Worm (Caenorhabditis elegans) whole organism, L4/young adult: ENCODE data around the gene Y116A8C.37.
A peak's percentile ranks its signal among the peaks of the same experiment; 100 is the strongest.

ENCODE experiments used
- W03F9.2 ChIP-seq: fragments of 150-350 bp; optimal IDR thresholded peaks from 2 replicates; lab custom pipeline; 2014; ENCODE audit warnings: missing biosample characterization, missing genetic modification characterization
- dao-5 ChIP-seq: sonication (generic microtip); optimal IDR thresholded peaks from 2 replicates; lab custom pipeline; 2016; ENCODE audit warnings: missing genotype, missing genetic modification characterization, moderate library complexity, missing compliant biosample characterization
- him-1 ChIP-seq: sonication (generic microtip); optimal IDR thresholded peaks from 2 replicates; lab custom pipeline; 2016; ENCODE audit warnings: missing genotype, missing genetic modification reagents, missing genetic modification characterization, missing compliant biosample characterization

The Y116A8C.37 gene

ce11 chrIV:17104157-17104872 is 26.6 kb downstream of the Y116A8C.37 start:
- no peak for TF ChIP-seq him-1 (tag; lab: Kevin White, UChicago)
- no peak for TF ChIP-seq dao-5

- TF ChIP-seq W03F9.2 (tag; lab: Kevin White, UChicago) (no peak), him-1 (tag; lab: Kevin White, UChicago) (no peak), dao-5 (no peak)
Measured at ce11 chrIV:17103615-17104014, 27.3 kb downstream of the Y116A8C.37 start, which contains the start of gene Y116A8C.30. Y116A8C.30 (minus strand) TSS chrIV:17103715.

- TF ChIP-seq W03F9.2 (tag; lab: Kevin White, UChicago) (no peak), him-1 (tag; lab: Kevin White, UChicago) (no peak), dao-5 (no peak)
Measured at ce11 chrIV:17103116-17103515, 27.8 kb downstream of the Y116A8C.37 start.

DNA sequence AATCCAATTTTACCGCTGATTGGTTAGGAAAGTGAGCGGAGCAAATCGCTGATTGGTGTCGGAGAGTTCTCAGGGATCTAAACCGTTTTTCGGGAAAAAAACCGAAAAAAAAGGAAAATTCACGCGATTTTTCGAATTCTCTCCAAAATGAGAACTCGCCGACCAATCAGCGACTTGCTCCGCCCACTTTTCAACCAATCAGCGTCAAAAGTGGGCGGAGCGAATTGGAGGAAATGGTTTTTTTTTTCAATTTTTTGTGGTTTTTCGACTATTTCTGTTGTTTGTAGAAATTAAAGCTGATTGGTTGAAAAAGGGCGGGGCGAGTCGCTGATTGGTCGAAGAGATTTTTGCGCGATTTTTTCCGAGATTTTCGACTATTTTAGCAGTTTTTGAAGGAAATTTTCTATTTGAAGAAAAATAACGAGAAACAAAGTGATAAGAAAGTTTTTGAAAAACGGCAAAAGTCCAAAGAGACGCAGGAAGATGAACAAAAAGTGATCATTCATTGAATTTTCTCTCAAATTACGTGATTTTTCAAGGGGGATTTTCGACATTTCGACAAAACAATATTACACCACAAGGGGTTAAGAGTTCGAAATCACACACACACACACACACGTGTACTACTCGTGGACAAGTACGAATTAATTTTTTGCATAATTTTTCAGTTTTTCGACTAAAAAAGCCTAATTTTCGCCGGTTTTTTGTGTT is 30.2 kb downstream of the Y116A8C.37 start:
- TF ChIP-seq W03F9.2 (tag; lab: Kevin White, UChicago) (no peak), him-1 (tag; lab: Kevin White, UChicago) (no peak), dao-5 (no peak)

DNA sequence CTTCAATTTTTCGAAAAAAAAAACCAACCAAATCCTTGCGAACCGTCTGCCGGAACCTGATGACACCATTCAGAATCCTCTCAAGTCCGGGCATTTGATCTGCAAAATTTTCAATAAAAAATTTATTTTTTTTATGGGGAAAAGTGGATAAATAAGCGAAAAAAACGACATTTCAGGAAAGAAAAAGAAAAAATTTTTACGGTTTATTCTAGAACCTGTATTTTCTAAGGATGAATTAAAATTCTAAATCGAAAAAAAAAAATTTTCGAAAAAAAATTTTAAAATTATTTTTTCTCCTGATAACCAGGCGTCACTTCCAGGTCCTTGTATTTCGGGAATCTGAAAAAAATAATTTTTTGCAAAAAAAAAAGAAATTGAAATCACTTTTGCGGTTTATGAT is 30.8 kb downstream of the Y116A8C.37 start, which contains the start of gene bca-2:
TSS of gene bca-2 (minus strand) at position 101 of the 400 bp plus-strand sequence.
- TF ChIP-seq dao-5 (no peak), him-1 (tag; lab: Kevin White, UChicago) (no peak), W03F9.2 (tag; lab: Kevin White, UChicago) (no peak)

ce11 chrIV:17099113-17099512 is 31.8 kb downstream of the Y116A8C.37 start:
- TF ChIP-seq him-1 (tag; lab: Kevin White, UChicago) (no peak), W03F9.2 (tag; lab: Kevin White, UChicago) (no peak), dao-5 (no peak)

DNA sequence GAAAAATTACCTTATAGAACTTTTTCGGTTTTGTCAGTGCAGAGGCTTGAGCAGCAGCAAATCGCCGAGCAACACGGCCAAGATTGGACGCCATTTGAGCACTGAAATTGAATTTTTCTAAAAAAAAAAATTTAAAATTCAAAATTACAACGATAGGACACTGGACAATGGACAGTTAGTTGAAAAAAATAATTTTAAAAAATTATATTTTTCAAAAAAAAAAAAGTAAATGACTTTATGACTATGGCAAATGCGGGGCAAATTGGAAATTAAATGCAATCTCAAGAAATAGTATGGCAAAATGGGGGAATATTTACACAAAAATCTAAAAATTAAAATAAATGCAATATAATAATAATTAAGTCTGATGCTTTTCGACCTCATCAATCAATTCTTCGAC is 34.8 kb downstream of the Y116A8C.37 start, which contains the start of gene Y116A8C.27:
TSS of gene Y116A8C.27 (minus strand) at position 101 of the 400 bp plus-strand sequence.
- TF ChIP-seq dao-5 (no peak), W03F9.2 (tag; lab: Kevin White, UChicago) (no peak), him-1 (tag; lab: Kevin White, UChicago) (no peak)

ce11 chrIV:17093701-17094100 is 37.2 kb downstream of the Y116A8C.37 start, which contains the start of gene Y116A8C.29:
Y116A8C.29 (plus strand) TSS chrIV:17094028.
- TF ChIP-seq W03F9.2 (tag; lab: Kevin White, UChicago) (no peak), dao-5 (no peak), him-1 (tag; lab: Kevin White, UChicago) (no peak)

ce11 chrIV:17088849-17089248 is 42.1 kb downstream of the Y116A8C.37 start, which contains the start of gene Y116A8C.43:
Y116A8C.43 (plus strand) TSS chrIV:17088851.
- TF ChIP-seq dao-5: no peak
- TF ChIP-seq W03F9.2 (tag; lab: Kevin White, UChicago): no peak
- no peak for TF ChIP-seq him-1 (tag; lab: Kevin White, UChicago)

ce11 chrIV:17087384-17088099 is 43.4 kb downstream of the Y116A8C.37 start, which contains the start of the genes snx-13 and snr-1:
snx-13 (minus strand) TSS chrIV:17087438.
snr-1 (plus strand) TSS chrIV:17088049.
- TF ChIP-seq dao-5 (peak; percentile 31), him-1 (tag; lab: Kevin White, UChicago) (peak; percentile 39), W03F9.2 (tag; lab: Kevin White, UChicago) (peak; percentile 89)

DNA sequence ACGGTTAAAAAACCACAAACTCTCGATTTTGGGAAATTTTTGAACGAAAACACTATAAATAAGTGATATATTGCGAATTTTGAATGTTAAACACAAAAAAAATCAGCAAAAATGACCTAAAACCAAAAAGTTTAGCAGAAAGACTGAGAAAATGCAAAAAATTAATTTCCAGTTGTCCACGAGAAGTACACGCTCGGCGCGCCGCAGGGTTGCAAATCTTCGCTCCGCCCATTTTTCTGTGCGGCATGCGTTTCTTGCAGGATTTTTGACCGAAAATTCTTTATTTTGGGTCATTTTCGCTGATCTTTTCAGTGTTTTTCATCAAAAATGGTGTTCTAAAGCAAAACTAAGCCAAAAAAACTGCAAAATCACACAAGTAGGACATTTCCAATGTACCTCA is 46.1 kb downstream of the Y116A8C.37 start:
- TF ChIP-seq dao-5 (no peak), him-1 (tag; lab: Kevin White, UChicago) (no peak), W03F9.2 (tag; lab: Kevin White, UChicago) (no peak)

ce11 chrIV:17084317-17084716 is 46.6 kb downstream of the Y116A8C.37 start:
- TF ChIP-seq W03F9.2 (tag; lab: Kevin White, UChicago) (no peak), him-1 (tag; lab: Kevin White, UChicago) (no peak), dao-5 (no peak)
